Worm (Caenorhabditis elegans): Measurements from ENCODE around the gene F55B12.2.

DNA sequence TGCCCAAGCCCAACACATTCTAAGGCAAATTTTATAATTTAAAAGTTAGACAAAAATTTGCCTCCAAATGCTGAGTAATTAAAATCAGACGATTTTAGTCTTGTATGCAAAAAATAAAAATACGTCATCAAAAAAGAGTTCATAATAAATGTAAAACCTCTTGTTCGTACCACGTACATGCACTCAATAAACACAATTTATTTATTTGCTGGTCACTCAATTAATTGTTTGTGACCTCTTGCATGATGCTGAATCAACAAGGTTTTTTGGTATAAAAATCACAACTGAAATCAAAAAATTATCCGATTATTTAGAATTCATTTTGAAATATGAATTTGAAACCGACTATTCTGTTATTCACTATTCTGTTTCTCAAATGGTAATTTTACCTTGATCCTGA, 33.4 kb upstream of the F55B12.2 start, which contains the start of gene hpx-2:
- TF ChIP-seq hmbx-1 (tag; optimal IDR thresholded peaks at IDR 0.05), result no peak
- TF ChIP-seq ama-1 (optimal IDR thresholded peaks at IDR 0.05), result no peak
- no peak for TF ChIP-seq F13C5.2 (tag; optimal IDR thresholded peaks at IDR 0.05)
- no peak for TF ChIP-seq flt-1 (GFP tag; IDR thresholded peaks at IDR 0.05)
- no peak for TF ChIP-seq ets-7 (tag; optimal IDR thresholded peaks at IDR 0.05)
- TF ChIP-seq ceh-36 (tag; optimal IDR thresholded peaks at IDR 0.05), result no peak
- TF ChIP-seq sea-1 (GFP tag; conservative IDR thresholded peaks at IDR 0.05), result no peak

All from whole organism, early embryonic.